Worm (Caenorhabditis elegans) whole organism, early embryonic: Measurements from ENCODE around the gene faxc-2.

ENCODE experiments used
- aly-1 ChIP-seq: sonication (generic microtip); optimal IDR thresholded peaks from 2 replicates; lab custom pipeline; 2016; ENCODE audit warnings: missing genetic modification characterization, missing compliant biosample characterization
- ama-1 ChIP-seq: fragments of 150-350 bp; optimal IDR thresholded peaks from 2 replicates; lab custom pipeline; 2014
- flt-1 ChIP-seq: fragments of 200-800 bp; sonication (Bioruptor generic); IDR thresholded peaks from 2 replicates; pipeline ENCODE4 v1.3.6; 2022; ENCODE audit warnings: missing genetic modification characterization, missing compliant biosample characterization
- hmg-4 ChIP-seq: fragments of 200-800 bp; sonication (Bioruptor generic); optimal IDR thresholded peaks from 2 replicates; lab custom pipeline; 2018; ENCODE audit warnings: mild to moderate bottlenecking, missing genetic modification characterization, missing compliant biosample characterization
- hnd-1 ChIP-seq: sonication (generic microtip); optimal IDR thresholded peaks from 2 replicates; lab custom pipeline; 2016; ENCODE audit warnings: missing genetic modification characterization, missing compliant biosample characterization
- pes-1 ChIP-seq: fragments of 200-800 bp; sonication (Bioruptor generic); IDR thresholded peaks from 2 replicates; pipeline ENCODE4 v1.3.6; 2022; ENCODE audit warnings: missing genetic modification reagents, missing genetic modification characterization, missing compliant biosample characterization

DNA sequence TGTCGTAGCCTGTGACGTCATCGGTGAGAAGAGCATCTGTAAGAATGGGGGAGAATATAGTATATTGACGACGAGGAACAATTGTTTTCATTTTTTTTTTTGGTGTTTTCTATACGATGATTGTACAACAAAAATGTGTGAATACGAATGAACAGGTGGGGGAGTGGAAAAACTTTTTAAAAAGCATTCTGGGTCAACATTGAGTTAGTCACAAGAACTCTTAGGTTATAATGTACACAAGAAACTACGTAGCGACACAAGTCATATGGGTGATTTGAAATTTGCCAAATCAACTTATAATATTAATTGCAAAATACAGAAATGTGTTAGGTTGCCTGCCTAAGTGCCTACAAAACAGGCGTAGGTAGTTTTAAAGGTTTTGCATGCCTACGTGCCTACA lies 24.9 kb upstream of the faxc-2 start:
- no peak for TF ChIP-seq ama-1 (lab: Kevin White, UChicago)
- TF ChIP-seq hnd-1 (tag; lab: Kevin White, UChicago), result no peak
- TF ChIP-seq hmg-4 (GFP tag; lab: Kevin White, UChicago), result no peak
- no peak for TF ChIP-seq flt-1 (GFP tag; lab: Robert Waterston, UW)
- TF ChIP-seq pes-1 (GFP tag; lab: Robert Waterston, UW), result no peak
- no peak for TF ChIP-seq aly-1 (tag; lab: Kevin White, UChicago)
